In genomic region chr3R:16207074-16207609, dm6 we compare ENCODE assay signal across 1 fruit fly cellular context.
A peak's percentile ranks its signal among the peaks of the same experiment; 100 is the strongest.
TF ChIP-seq lines count a peak whose summit lies in the region.

No protein-coding gene starts in this region.

TF ChIP-seq in whole organism, embryonic, 481 proteins besides CTCF, POLR2A, EP300 and RAD21 (continued from another document and continues in another):
- no peak for TF ChIP-seq CG4854 (GFP tag; optimal IDR thresholded peaks at IDR 0.05; lab: Kevin White, UChicago)
- TF ChIP-seq CG17612 (GFP tag; IDR thresholded peaks at IDR 0.05; lab: Robert Waterston, UW) = no peak
- peak; percentile 28 for TF ChIP-seq PHDP (tag; optimal IDR thresholded peaks at IDR 0.05; lab: Kevin White, UChicago)
- TF ChIP-seq CG17385 (GFP tag; optimal IDR thresholded peaks at IDR 0.05; lab: Kevin White, UChicago) = no peak
- TF ChIP-seq bbx (GFP tag; IDR thresholded peaks at IDR 0.05; lab: Robert Waterston, UW; ENCODE audit: partially characterized antibody) = peak; percentile 20; the same call in 1 of the 2 replicates
- TF ChIP-seq Hr51 (GFP tag; optimal IDR thresholded peaks at IDR 0.05; lab: Kevin White, UChicago) = no peak
- peak; percentile 31 for TF ChIP-seq lilli (GFP tag; optimal IDR thresholded peaks at IDR 0.05; lab: Kevin White, UChicago)
- no peak for TF ChIP-seq slou (GFP tag; optimal IDR thresholded peaks at IDR 0.05; lab: Kevin White, UChicago)
- peak; percentile 30 for TF ChIP-seq Nf-YB (GFP tag; optimal IDR thresholded peaks at IDR 0.05; lab: Kevin White, UChicago)
- TF ChIP-seq CG8089 (GFP tag; optimal IDR thresholded peaks at IDR 0.05; lab: Kevin White, UChicago) = no peak
- peak; percentile 25 for TF ChIP-seq CG1233 (GFP tag; optimal IDR thresholded peaks at IDR 0.05; lab: Kevin White, UChicago)
- no peak for TF ChIP-seq CG17802 (tag; optimal IDR thresholded peaks at IDR 0.05; lab: Kevin White, UChicago)
- TF ChIP-seq CG13296 (GFP tag; optimal IDR thresholded peaks at IDR 0.05; lab: Kevin White, UChicago) = peak; percentile 37
- TF ChIP-seq Asciz (GFP tag; optimal IDR thresholded peaks at IDR 0.05; lab: Kevin White, UChicago) = no peak
- TF ChIP-seq CG8765 (GFP tag; IDR thresholded peaks at IDR 0.05; lab: Robert Waterston, UW) = no peak
- no peak for TF ChIP-seq Tbp (GFP tag; optimal IDR thresholded peaks at IDR 0.05; lab: Kevin White, UChicago)
- peak in 1 of 3 experiments; percentile 68 for TF ChIP-seq Stat92E (GFP tag; optimal IDR thresholded peaks at IDR 0.05; lab: Kevin White, UChicago)
- TF ChIP-seq CG8290 (GFP tag; optimal IDR thresholded peaks at IDR 0.05; lab: Kevin White, UChicago) = peak; percentile 52
- TF ChIP-seq CG8290 (tag; optimal IDR thresholded peaks at IDR 0.05; lab: Kevin White, UChicago) = peak in 1 of 2 experiments; percentile 81
- no peak for TF ChIP-seq sqz (GFP tag; optimal IDR thresholded peaks at IDR 0.05; lab: Kevin White, UChicago)
- no peak for TF ChIP-seq chn (GFP tag; optimal IDR thresholded peaks at IDR 0.05; lab: Kevin White, UChicago)
- TF ChIP-seq CG14014 (GFP tag; IDR thresholded peaks at IDR 0.05; lab: Robert Waterston, UW) = no peak
- no peak for TF ChIP-seq Sox100B (GFP tag; optimal IDR thresholded peaks at IDR 0.05; lab: Kevin White, UChicago)
- TF ChIP-seq CkIIα-i1 (GFP tag; IDR thresholded peaks at IDR 0.05; lab: Robert Waterston, UW) = no peak
- TF ChIP-seq CG10321 (GFP tag; IDR thresholded peaks at IDR 0.05; lab: Robert Waterston, UW) = no peak
- TF ChIP-seq salm (tag; optimal IDR thresholded peaks at IDR 0.05; lab: Kevin White, UChicago) = no peak
- TF ChIP-seq Hmx (GFP tag; optimal IDR thresholded peaks at IDR 0.05; lab: Kevin White, UChicago) = no peak
- TF ChIP-seq CG14050 (GFP tag; IDR thresholded peaks at IDR 0.05; lab: Robert Waterston, UW) = no peak
- TF ChIP-seq CG9609 (GFP tag; optimal IDR thresholded peaks at IDR 0.05; lab: Kevin White, UChicago) = peak; percentile 6
- TF ChIP-seq CG3726 (GFP tag; IDR thresholded peaks at IDR 0.05; lab: Robert Waterston, UW) = no peak
- no peak for TF ChIP-seq HLH54F (GFP tag; optimal IDR thresholded peaks at IDR 0.05; lab: Kevin White, UChicago)
- peak; percentile 55 for TF ChIP-seq Hey (tag; optimal IDR thresholded peaks at IDR 0.05; lab: Kevin White, UChicago)
- no peak for TF ChIP-seq fu2 (GFP tag; optimal IDR thresholded peaks at IDR 0.05; lab: Kevin White, UChicago)
- TF ChIP-seq zfh2 (GFP tag; optimal IDR thresholded peaks at IDR 0.05; lab: Kevin White, UChicago) = no peak
- TF ChIP-seq Hmr (GFP tag; optimal IDR thresholded peaks at IDR 0.05; lab: Kevin White, UChicago) = peak; percentile 24
- peak; percentile 25 for TF ChIP-seq CG12155 (GFP tag; optimal IDR thresholded peaks at IDR 0.05; lab: Kevin White, UChicago)
- TF ChIP-seq amos (GFP tag; IDR thresholded peaks at IDR 0.05; lab: Robert Waterston, UW; ENCODE audit: partially characterized antibody) = no peak
- no peak for TF ChIP-seq ac (GFP tag; optimal IDR thresholded peaks at IDR 0.05; lab: Kevin White, UChicago)
- peak in 1 of 2 experiments; percentile 17 for TF ChIP-seq insv (GFP tag; optimal IDR thresholded peaks at IDR 0.05; lab: Kevin White, UChicago)
- no peak for TF ChIP-seq CG1647 (GFP tag; optimal IDR thresholded peaks at IDR 0.05; lab: Kevin White, UChicago)
- no peak for TF ChIP-seq CG6683 (GFP tag; optimal IDR thresholded peaks at IDR 0.05; lab: Kevin White, UChicago)
- peak; percentile 19 for TF ChIP-seq CG10147 (GFP tag; optimal IDR thresholded peaks at IDR 0.05; lab: Kevin White, UChicago)
- TF ChIP-seq TFAM (GFP tag; optimal IDR thresholded peaks at IDR 0.05; lab: Kevin White, UChicago) = no peak
- no peak for TF ChIP-seq ab (GFP tag; optimal IDR thresholded peaks at IDR 0.05; lab: Kevin White, UChicago)
- TF ChIP-seq CG12769 (tag; optimal IDR thresholded peaks at IDR 0.05; lab: Kevin White, UChicago) = peak; percentile 97
- no peak for TF ChIP-seq corto (GFP tag; optimal IDR thresholded peaks at IDR 0.05; lab: Kevin White, UChicago)
- TF ChIP-seq fd102C (GFP tag; optimal IDR thresholded peaks at IDR 0.05; lab: Kevin White, UChicago) = no peak
- peak; percentile 97 for TF ChIP-seq CG5180 (GFP tag; optimal IDR thresholded peaks at IDR 0.05; lab: Kevin White, UChicago)
- peak; percentile 31 for TF ChIP-seq CG3163 (GFP tag; optimal IDR thresholded peaks at IDR 0.05; lab: Kevin White, UChicago)
- TF ChIP-seq psq (GFP tag; optimal IDR thresholded peaks at IDR 0.05; lab: Kevin White, UChicago) = peak; percentile 36
- TF ChIP-seq Taf1 (GFP tag; IDR thresholded peaks at IDR 0.05; lab: Robert Waterston, UW) = 0 out of 2 replicates have a peak, but pooled peaks have one; percentile 16
- no peak for TF ChIP-seq CG4328 (GFP tag; optimal IDR thresholded peaks at IDR 0.05; lab: Kevin White, UChicago)
- TF ChIP-seq fd64A (GFP tag; optimal IDR thresholded peaks at IDR 0.05; lab: Kevin White, UChicago) = peak; percentile 50
- TF ChIP-seq CG6689 (GFP tag; IDR thresholded peaks at IDR 0.05; lab: Robert Waterston, UW) = no peak
- TF ChIP-seq Kr (GFP tag; optimal IDR thresholded peaks at IDR 0.05; lab: Kevin White, UChicago) = no peak
- TF ChIP-seq esg (GFP tag; conservative IDR thresholded peaks at IDR 0.05; lab: Robert Waterston, UW) = no peak
- no peak for TF ChIP-seq CG12942 (GFP tag; optimal IDR thresholded peaks at IDR 0.05; lab: Kevin White, UChicago)
- TF ChIP-seq Fer2 (tag; optimal IDR thresholded peaks at IDR 0.05; lab: Kevin White, UChicago) = no peak
- peak; percentile 24 for TF ChIP-seq kah (GFP tag; optimal IDR thresholded peaks at IDR 0.05; lab: Kevin White, UChicago)
- TF ChIP-seq rib (GFP tag; IDR thresholded peaks at IDR 0.05; lab: Robert Waterston, UW) = peak; percentile 75; the same call in 1 of the 2 replicates
- no peak for TF ChIP-seq zen2 (GFP tag; IDR thresholded peaks at IDR 0.05; lab: Robert Waterston, UW; ENCODE audit: partially characterized antibody)
- TF ChIP-seq CG3407 (GFP tag; optimal IDR thresholded peaks at IDR 0.05; lab: Kevin White, UChicago) = no peak
- TF ChIP-seq C15 (GFP tag; IDR thresholded peaks at IDR 0.05; lab: Robert Waterston, UW) = 0 out of 3 replicates have a peak, but pooled peaks have one; percentile 12
- TF ChIP-seq CG3281 (GFP tag; optimal IDR thresholded peaks at IDR 0.05; lab: Kevin White, UChicago) = no peak
- no peak for TF ChIP-seq CG11398 (GFP tag; optimal IDR thresholded peaks at IDR 0.05; lab: Kevin White, UChicago)
- peak; percentile 36 for TF ChIP-seq odd (GFP tag; optimal IDR thresholded peaks at IDR 0.05; lab: Kevin White, UChicago)
- TF ChIP-seq Bdp1 (GFP tag; optimal IDR thresholded peaks at IDR 0.05; lab: Kevin White, UChicago) = no peak
- no peak for TF ChIP-seq fd3F (GFP tag; optimal IDR thresholded peaks at IDR 0.05; lab: Kevin White, UChicago)
- 0 out of 2 replicates have a peak, but pooled peaks have one; percentile 29 for TF ChIP-seq CG14441 (GFP tag; IDR thresholded peaks at IDR 0.05; lab: Robert Waterston, UW)
- TF ChIP-seq E2f2 (GFP tag; IDR thresholded peaks at IDR 0.05; lab: Robert Waterston, UW) = no peak
- no peak for TF ChIP-seq Lim3 (GFP tag; IDR thresholded peaks at IDR 0.05; lab: Robert Waterston, UW)
- peak; percentile 40 for TF ChIP-seq Hand (GFP tag; optimal IDR thresholded peaks at IDR 0.05; lab: Kevin White, UChicago)
- no peak for TF ChIP-seq slp2 (GFP tag; optimal IDR thresholded peaks at IDR 0.05; lab: Kevin White, UChicago)
- no peak for TF ChIP-seq dpn (GFP tag; optimal IDR thresholded peaks at IDR 0.05; lab: Kevin White, UChicago)
- peak; percentile 59; the same call in 1 of the 2 replicates for TF ChIP-seq sob (GFP tag; IDR thresholded peaks at IDR 0.05; lab: Robert Waterston, UW)
- no peak for TF ChIP-seq CG17912 (GFP tag; optimal IDR thresholded peaks at IDR 0.05; lab: Kevin White, UChicago)
- TF ChIP-seq Trl (optimal IDR thresholded peaks at IDR 0.05; lab: Kevin White, UChicago) = peak in 1 of 2 experiments; percentile 11
- TF ChIP-seq Trl (GFP tag; optimal IDR thresholded peaks at IDR 0.05; lab: Kevin White, UChicago) = no peak
- TF ChIP-seq emc (GFP tag; optimal IDR thresholded peaks at IDR 0.05; lab: Kevin White, UChicago) = no peak
- TF ChIP-seq z (GFP tag; IDR thresholded peaks at IDR 0.05; lab: Robert Waterston, UW) = no peak
- TF ChIP-seq lab (GFP tag; optimal IDR thresholded peaks at IDR 0.05; lab: Kevin White, UChicago) = peak; percentile 68
- no peak for TF ChIP-seq Atf3 (GFP tag; optimal IDR thresholded peaks at IDR 0.05; lab: Kevin White, UChicago)
- TF ChIP-seq Bgb (GFP tag; IDR thresholded peaks at IDR 0.05; lab: Robert Waterston, UW; ENCODE audit: partially characterized antibody) = peak; percentile 38; the same call in 1 of the 2 replicates
- no peak for TF ChIP-seq CG3065 (GFP tag; optimal IDR thresholded peaks at IDR 0.05; lab: Kevin White, UChicago)
- no peak for TF ChIP-seq al (GFP tag; IDR thresholded peaks at IDR 0.05; lab: Robert Waterston, UW)
- no peak for TF ChIP-seq eyg (GFP tag; optimal IDR thresholded peaks at IDR 0.05; lab: Kevin White, UChicago)
- TF ChIP-seq CG15479 (GFP tag; optimal IDR thresholded peaks at IDR 0.05; lab: Kevin White, UChicago) = no peak
- TF ChIP-seq Abd-B (GFP tag; optimal IDR thresholded peaks at IDR 0.05; lab: Kevin White, UChicago) = no peak
- peak; percentile 48 for TF ChIP-seq pros (GFP tag; optimal IDR thresholded peaks at IDR 0.05; lab: Kevin White, UChicago)
- TF ChIP-seq CG32772 (GFP tag; IDR thresholded peaks at IDR 0.05; lab: Robert Waterston, UW) = no peak
- TF ChIP-seq CG10462 (GFP tag; optimal IDR thresholded peaks at IDR 0.05; lab: Kevin White, UChicago) = no peak
- no peak for TF ChIP-seq bcd (GFP tag; optimal IDR thresholded peaks at IDR 0.05; lab: Kevin White, UChicago)
- no peak for TF ChIP-seq CG15011 (GFP tag; optimal IDR thresholded peaks at IDR 0.05; lab: Kevin White, UChicago)
- TF ChIP-seq CG16815 (GFP tag; optimal IDR thresholded peaks at IDR 0.05; lab: Kevin White, UChicago) = no peak
- TF ChIP-seq CG18619 (GFP tag; optimal IDR thresholded peaks at IDR 0.05; lab: Kevin White, UChicago) = no peak
- no peak for TF ChIP-seq CG16813 (GFP tag; IDR thresholded peaks at IDR 0.05; lab: Robert Waterston, UW; ENCODE audit: partially characterized antibody)
- TF ChIP-seq CG15601 (tag; optimal IDR thresholded peaks at IDR 0.05; lab: Kevin White, UChicago) = no peak
- peak; percentile 98 for TF ChIP-seq chinmo (GFP tag; IDR thresholded peaks at IDR 0.05; lab: Robert Waterston, UW; ENCODE audit: partially characterized antibody)
- no peak for TF ChIP-seq repo (GFP tag; optimal IDR thresholded peaks at IDR 0.05; lab: Kevin White, UChicago)
- TF ChIP-seq HLH4C (GFP tag; IDR thresholded peaks at IDR 0.05; lab: Robert Waterston, UW; ENCODE audit: partially characterized antibody) = no peak
- no peak for TF ChIP-seq CG4424 (GFP tag; optimal IDR thresholded peaks at IDR 0.05; lab: Kevin White, UChicago)
- TF ChIP-seq ATbp (GFP tag; optimal IDR thresholded peaks at IDR 0.05; lab: Kevin White, UChicago) = no peak
- TF ChIP-seq Ssrp (tag; optimal IDR thresholded peaks at IDR 0.05; lab: Kevin White, UChicago) = no peak
- TF ChIP-seq cato (GFP tag; optimal IDR thresholded peaks at IDR 0.05; lab: Kevin White, UChicago; ENCODE audit: borderline replicate concordance) = no peak
- no peak for TF ChIP-seq CG18476 (GFP tag; optimal IDR thresholded peaks at IDR 0.05; lab: Kevin White, UChicago)
- no peak for TF ChIP-seq CG9797 (GFP tag; optimal IDR thresholded peaks at IDR 0.05; lab: Kevin White, UChicago)
- no peak for TF ChIP-seq CG4820 (GFP tag; optimal IDR thresholded peaks at IDR 0.05; lab: Kevin White, UChicago)
- TF ChIP-seq phol (tag; optimal IDR thresholded peaks at IDR 0.05; lab: Kevin White, UChicago) = no peak
- peak; percentile 69 for TF ChIP-seq chm (GFP tag; IDR thresholded peaks at IDR 0.05; lab: Robert Waterston, UW)
- TF ChIP-seq Ravus (GFP tag; IDR thresholded peaks at IDR 0.05; lab: Robert Waterston, UW) = no peak
- TF ChIP-seq pnt (GFP tag; optimal IDR thresholded peaks at IDR 0.05; lab: Kevin White, UChicago) = no peak
- TF ChIP-seq btn (GFP tag; optimal IDR thresholded peaks at IDR 0.05; lab: Kevin White, UChicago) = no peak
- TF ChIP-seq kay (GFP tag; optimal IDR thresholded peaks at IDR 0.05; lab: Kevin White, UChicago) = no peak
- no peak for TF ChIP-seq pita (GFP tag; optimal IDR thresholded peaks at IDR 0.05; lab: Kevin White, UChicago)
- no peak for TF ChIP-seq CG18262 (tag; optimal IDR thresholded peaks at IDR 0.05; lab: Kevin White, UChicago)
- TF ChIP-seq CG17361 (GFP tag; IDR thresholded peaks at IDR 0.05; lab: Robert Waterston, UW) = no peak
- peak; percentile 7 for TF ChIP-seq dmrt99B (tag; optimal IDR thresholded peaks at IDR 0.05; lab: Kevin White, UChicago)
- TF ChIP-seq CG7963 (GFP tag; IDR thresholded peaks at IDR 0.05; lab: Robert Waterston, UW; ENCODE audit: partially characterized antibody) = no peak
- no peak for TF ChIP-seq CG2875 (GFP tag; optimal IDR thresholded peaks at IDR 0.05; lab: Kevin White, UChicago)
- TF ChIP-seq caup (GFP tag; optimal IDR thresholded peaks at IDR 0.05; lab: Kevin White, UChicago; ENCODE audit: severe bottlenecking) = peak; percentile 3
- no peak; the same call in 2 of the 3 replicates for TF ChIP-seq B-H1 (GFP tag; IDR thresholded peaks at IDR 0.05; lab: Robert Waterston, UW)
- no peak for TF ChIP-seq Mes4 (GFP tag; optimal IDR thresholded peaks at IDR 0.05; lab: Kevin White, UChicago)
- no peak for TF ChIP-seq Antp (GFP tag; optimal IDR thresholded peaks at IDR 0.05; lab: Kevin White, UChicago)
- no peak for TF ChIP-seq CG7928 (GFP tag; optimal IDR thresholded peaks at IDR 0.05; lab: Kevin White, UChicago)
- TF ChIP-seq CG12219 (GFP tag; optimal IDR thresholded peaks at IDR 0.05; lab: Kevin White, UChicago) = no peak
- TF ChIP-seq CG32532 (GFP tag; IDR thresholded peaks at IDR 0.05; lab: Robert Waterston, UW) = 0 out of 2 replicates have a peak, but pooled peaks have one; percentile 10
- no peak for TF ChIP-seq CG5953 (GFP tag; IDR thresholded peaks at IDR 0.05; lab: Robert Waterston, UW)
- TF ChIP-seq nerfin-1 (tag; optimal IDR thresholded peaks at IDR 0.05; lab: Kevin White, UChicago) = peak; percentile 2
- no peak for TF ChIP-seq inv (GFP tag; IDR thresholded peaks at IDR 0.05; lab: Robert Waterston, UW; ENCODE audit: partially characterized antibody)
- no peak for TF ChIP-seq usp (GFP tag; optimal IDR thresholded peaks at IDR 0.05; lab: Kevin White, UChicago)
- no peak for TF ChIP-seq CG10565 (GFP tag; optimal IDR thresholded peaks at IDR 0.05; lab: Kevin White, UChicago)
- peak; percentile 13 for TF ChIP-seq CG12659 (GFP tag; optimal IDR thresholded peaks at IDR 0.05; lab: Kevin White, UChicago)
- TF ChIP-seq CG12391 (tag; optimal IDR thresholded peaks at IDR 0.05; lab: Kevin White, UChicago) = no peak
- TF ChIP-seq Sox102F (GFP tag; optimal IDR thresholded peaks at IDR 0.05; lab: Kevin White, UChicago) = no peak
